Worm (Caenorhabditis elegans): ENCODE results near the gene clhm-1.
A peak's percentile ranks its signal among the peaks of the same experiment; 100 is the strongest.

Gene clhm-1

ce11 chrII:6888211-6888610 lies 17.4 kb upstream of the clhm-1 start (continued):
- TF ChIP-seq snpc-3.4 (tag; optimal IDR thresholded peaks at IDR 0.05) (no peak), F37B4.10 (GFP tag; IDR thresholded peaks at IDR 0.05) (no peak), lin-40 (tag; optimal IDR thresholded peaks at IDR 0.05) (peak; percentile 54), snpc-1.3 (tag; optimal IDR thresholded peaks at IDR 0.05; ENCODE audit: insufficient read depth) (no peak), repo-1 (tag; optimal IDR thresholded peaks at IDR 0.05) (peak; percentile 82), lin-26 (GFP tag; IDR thresholded peaks at IDR 0.05) (no peak), F52B5.7 (tag; optimal IDR thresholded peaks at IDR 0.05) (peak; percentile 66), mes-4 (tag; optimal IDR thresholded peaks at IDR 0.05) (no peak), K11D2.4 (GFP tag; IDR thresholded peaks at IDR 0.05) (peak; percentile 81), rec-8 (tag; optimal IDR thresholded peaks at IDR 0.05) (no peak), gei-17 (GFP tag; optimal IDR thresholded peaks at IDR 0.05) (no peak), ccch-3 (GFP tag; optimal IDR thresholded peaks at IDR 0.05) (no peak), cebp-1 (GFP tag; IDR thresholded peaks at IDR 0.05) (0 out of 2 replicates have a peak, but pooled peaks have one; percentile 45), cebp-1 (tag; optimal IDR thresholded peaks at IDR 0.05) (peak; percentile 82), egrh-3 (GFP tag; IDR thresholded peaks at IDR 0.05) (no peak), Y56A3A.18 (GFP tag; IDR thresholded peaks at IDR 0.05) (peak; percentile 68; the same call in 1 of the 2 replicates), die-1 (tag; optimal IDR thresholded peaks at IDR 0.05) (no peak), ama-1 (optimal IDR thresholded peaks at IDR 0.05) (peak; percentile 57), ama-1 (GFP tag; optimal IDR thresholded peaks at IDR 0.05) (no peak), fkh-3 (tag; optimal IDR thresholded peaks at IDR 0.05) (no peak), ztf-18 (tag; optimal IDR thresholded peaks at IDR 0.05) (no peak), lir-1 (GFP tag; conservative IDR thresholded peaks at IDR 0.05) (no peak), bed-2 (GFP tag; IDR thresholded peaks at IDR 0.05) (no peak), ztf-6 (GFP tag; IDR thresholded peaks at IDR 0.05) (no peak), somi-1 (GFP tag; optimal IDR thresholded peaks at IDR 0.05) (peak; percentile 34), cebp-2 (GFP tag; IDR thresholded peaks at IDR 0.05) (0 out of 2 replicates have a peak, but pooled peaks have one; percentile 24), ceh-91 (GFP tag; IDR thresholded peaks at IDR 0.05) (no peak), rpc-1 (optimal IDR thresholded peaks at IDR 0.05) (no peak), rpc-1 (tag; optimal IDR thresholded peaks at IDR 0.05) (no peak), aptf-3 (GFP tag; IDR thresholded peaks at IDR 0.05) (no peak), Y53G8AR.9 (GFP tag; conservative IDR thresholded peaks at IDR 0.05) (no peak; the same call in 1 of the 2 replicates), ceh-100 (GFP tag; IDR thresholded peaks at IDR 0.05) (no peak), let-607 (tag; optimal IDR thresholded peaks at IDR 0.05) (peak in 1 of 2 experiments; percentile 4), F55B11.4 (tag; optimal IDR thresholded peaks at IDR 0.05; ENCODE audit: borderline replicate concordance, insufficient read depth) (no peak), ZK185.1 (tag; optimal IDR thresholded peaks at IDR 0.05; ENCODE audit: poor library complexity, severe bottlenecking) (no peak), dox-1 (GFP tag; IDR thresholded peaks at IDR 0.05) (no peak), zfh-2 (GFP tag; conservative IDR thresholded peaks at IDR 0.05) (no peak), ceh-79 (tag; optimal IDR thresholded peaks at IDR 0.05) (no peak), D2030.7 (GFP tag; IDR thresholded peaks at IDR 0.05) (no peak), hmg-20 (GFP tag; IDR thresholded peaks at IDR 0.05) (no peak; the same call in 1 of the 2 replicates), attf-3 (GFP tag; conservative IDR thresholded peaks at IDR 0.05) (no peak), lag-1 (GFP tag; IDR thresholded peaks at IDR 0.05) (no peak), athp-1 (tag; optimal IDR thresholded peaks at IDR 0.05) (peak; percentile 56), tbx-9 (tag; optimal IDR thresholded peaks at IDR 0.05; ENCODE audit: borderline replicate concordance) (no peak), hmg-1.2 (GFP tag; IDR thresholded peaks at IDR 0.05) (peak; percentile 42), ceh-58 (GFP tag; IDR thresholded peaks at IDR 0.05) (no peak), ceh-40 (GFP tag; IDR thresholded peaks at IDR 0.05) (no peak), madf-3 (GFP tag; IDR thresholded peaks at IDR 0.05) (0 out of 2 replicates have a peak, but pooled peaks have one; percentile 49), rcor-1 (GFP tag; IDR thresholded peaks at IDR 0.05) (no peak), nhr-90 (tag; optimal IDR thresholded peaks at IDR 0.05) (peak; percentile 60)
